Worm (Caenorhabditis elegans) whole organism, L4 larva: ENCODE data around the gene islo-1.
A peak's percentile ranks its signal among the peaks of the same experiment; 100 is the strongest.

Experiments
- F44E2.7 ChIP-seq: fragments of 200-800 bp; sonication (Bioruptor generic); IDR thresholded peaks from 2 replicates; pipeline ENCODE4 v2.1.2; 2022; ENCODE audit warnings: missing genetic modification characterization, missing compliant biosample characterization
- T20F7.1 ChIP-seq: fragments of 200-800 bp; sonication (Bioruptor generic); optimal IDR thresholded peaks from 2 replicates; lab custom pipeline; 2018; ENCODE audit warnings: mild to moderate bottlenecking, missing genetic modification characterization, missing compliant biosample characterization
- T26A8.4 ChIP-seq: fragments of 200-800 bp; sonication (Bioruptor generic); IDR thresholded peaks from 2 replicates; pipeline ENCODE4 v1.3.6; 2022; ENCODE audit warnings: missing genetic modification characterization, missing compliant biosample characterization
- ZK546.5 ChIP-seq, 2 experiments: sonication (generic microtip); optimal IDR thresholded peaks; 2 replicates each; lab custom pipeline; 2017; ENCODE audit warnings: missing biosample characterization in 2 of 2, missing genetic modification characterization in 2 of 2
- aha-1 ChIP-seq: fragments of 150-350 bp; peaks from one replicate; lab custom pipeline; 2014; ENCODE audit warnings: missing biosample characterization, missing genetic modification characterization
- attf-4 ChIP-seq: sonication (generic microtip); optimal IDR thresholded peaks from 3 replicates; lab custom pipeline; 2017; ENCODE audit warnings: missing biosample characterization, missing genetic modification characterization
- ceh-32 ChIP-seq: sonication (generic microtip); optimal IDR thresholded peaks from 2 replicates; lab custom pipeline; 2016; ENCODE audit warnings: mild to moderate bottlenecking, missing genetic modification characterization, missing compliant biosample characterization; ENCODE audit not compliant: poor library complexity
- ceh-82 ChIP-seq: sonication (generic microtip); optimal IDR thresholded peaks from 2 replicates; lab custom pipeline; 2017; ENCODE audit warnings: missing biosample characterization, missing genetic modification characterization
- daf-16 ChIP-seq, 3 experiments: sonication (generic microtip); optimal IDR thresholded peaks; 2 replicates each; lab custom pipeline; 2016 to 2017; ENCODE audit warnings: missing genetic modification characterization in 3 of 3, missing genetic modification reagents in 3 of 3, mild to moderate bottlenecking in 2 of 3, missing compliant biosample characterization in 2 of 3, missing biosample characterization in 1 of 3, moderate library complexity in 1 of 3
- duxl-1 ChIP-seq: sonication (generic microtip); optimal IDR thresholded peaks from 2 replicates; lab custom pipeline; 2016; ENCODE audit warnings: mild to moderate bottlenecking, missing genetic modification characterization, moderate library complexity, missing compliant biosample characterization; ENCODE audit not compliant: poor library complexity
- dve-1 ChIP-seq: sonication (generic microtip); optimal IDR thresholded peaks from 2 replicates; lab custom pipeline; 2017; ENCODE audit warnings: antibody characterized with exemption, mild to moderate bottlenecking, missing genetic modification characterization, missing compliant biosample characterization; ENCODE audit not compliant: insufficient read depth
- hif-1 ChIP-seq, 2 experiments: sonication (generic microtip); optimal IDR thresholded peaks; 2 replicates each; lab custom pipeline; 2016 to 2017; ENCODE audit warnings: missing compliant biosample characterization in 2 of 2, missing genetic modification characterization in 2 of 2, missing genetic modification reagents in 2 of 2, missing genotype in 2 of 2, mild to moderate bottlenecking in 1 of 2
- hlh-11 ChIP-seq: fragments of 200-800 bp; sonication (Bioruptor generic); optimal IDR thresholded peaks from 2 replicates; lab custom pipeline; 2018; ENCODE audit warnings: mild to moderate bottlenecking, missing genetic modification characterization, missing compliant biosample characterization
- lsy-2 ChIP-seq, 2 experiments: fragments of 150-350 bp in 1 of 2; sonication (generic microtip) in 1 of 2; optimal IDR thresholded peaks; 2 replicates each; lab custom pipeline; 2014 to 2017; ENCODE audit warnings: missing biosample characterization in 2 of 2, missing genetic modification characterization in 2 of 2
- madf-9 ChIP-seq: fragments of 200-800 bp; sonication (Bioruptor generic); conservative IDR thresholded peaks from 2 replicates; pipeline ENCODE4 v1.3.6; 2022; ENCODE audit warnings: missing genetic modification reagents, missing genetic modification characterization, missing compliant biosample characterization
- mdl-1 ChIP-seq, 2 experiments: fragments of 150-350 bp in 1 of 2; sonication (generic microtip) in 1 of 2; optimal IDR thresholded peaks; 2 replicates each; lab custom pipeline; 2014 to 2017; ENCODE audit warnings: missing biosample characterization in 2 of 2, missing genetic modification characterization in 2 of 2
- mdt-29 ChIP-seq: fragments of 200-800 bp; sonication (Bioruptor generic); IDR thresholded peaks from 2 replicates; pipeline ENCODE4 v1.3.6; 2022; ENCODE audit warnings: missing genetic modification reagents, missing genetic modification characterization, missing compliant biosample characterization
- mep-1 ChIP-seq: fragments of 150-350 bp; sonication (generic microtip); optimal IDR thresholded peaks from 3 replicates; lab custom pipeline; 2014; ENCODE audit warnings: missing biosample characterization, missing genetic modification characterization
- mes-2 ChIP-seq: sonication (generic microtip); optimal IDR thresholded peaks from 2 replicates; lab custom pipeline; 2016; ENCODE audit warnings: missing genotype, mild to moderate bottlenecking, missing genetic modification characterization, missing compliant biosample characterization; ENCODE audit not compliant: poor library complexity, severe bottlenecking
- mxl-2 ChIP-seq: fragments of 200-800 bp; sonication (Bioruptor generic); conservative IDR thresholded peaks from 2 replicates; pipeline ENCODE4 v1.3.6; 2022; ENCODE audit warnings: missing genetic modification reagents, missing genetic modification characterization, missing compliant biosample characterization
- mxl-3 ChIP-seq: fragments of 200-800 bp; sonication (Bioruptor generic); optimal IDR thresholded peaks from 2 replicates; lab custom pipeline; 2018; ENCODE audit warnings: mild to moderate bottlenecking, missing genetic modification characterization, missing compliant biosample characterization
- nhr-11 ChIP-seq: fragments of 150-350 bp; optimal IDR thresholded peaks from 2 replicates; lab custom pipeline; 2014; ENCODE audit warnings: missing biosample characterization, missing genetic modification characterization
- nhr-25 ChIP-seq: sonication (generic microtip); optimal IDR thresholded peaks from 2 replicates; lab custom pipeline; 2017; ENCODE audit warnings: missing genetic modification characterization, mild to moderate bottlenecking, missing compliant biosample characterization, antibody characterized with exemption, moderate library complexity, borderline replicate concordance; ENCODE audit not compliant: insufficient read depth
- nhr-28 ChIP-seq: fragments of 150-350 bp; optimal IDR thresholded peaks from 2 replicates; lab custom pipeline; 2014; ENCODE audit warnings: missing biosample characterization, missing genetic modification characterization
- nhr-48 ChIP-seq: sonication (generic microtip); optimal IDR thresholded peaks from 2 replicates; lab custom pipeline; 2016; ENCODE audit warnings: mild to moderate bottlenecking, missing genetic modification characterization, missing compliant biosample characterization
- nhr-77 ChIP-seq: fragments of 150-350 bp; optimal IDR thresholded peaks from 2 replicates; lab custom pipeline; 2014; ENCODE audit warnings: missing biosample characterization, missing genetic modification characterization
- pha-4 ChIP-seq, 2 experiments: fragments of 150-350 bp in 1 of 2; fragments of 200-800 bp in 1 of 2; sonication (Bioruptor generic) in 1 of 2; IDR thresholded peaks in 1 of 2; optimal IDR thresholded peaks in 1 of 2; 2 replicates each; pipeline versions ENCODE4 v1.3.6 to Lab custom; 2014 to 2022; ENCODE audit warnings: missing genetic modification characterization in 2 of 2, missing genetic modification reagents in 2 of 2, missing biosample characterization in 1 of 2, missing compliant biosample characterization in 1 of 2
- pqm-1 ChIP-seq: sonication (generic microtip); optimal IDR thresholded peaks from 2 replicates; lab custom pipeline; 2017; ENCODE audit warnings: missing biosample characterization, missing genetic modification characterization
- unc-39 ChIP-seq: sonication (generic microtip); optimal IDR thresholded peaks from 2 replicates; lab custom pipeline; 2017; ENCODE audit warnings: missing biosample characterization, missing genetic modification characterization
- unc-62 ChIP-seq, 3 experiments: fragments of 150-350 bp in 1 of 3; sonication (generic microtip); optimal IDR thresholded peaks in 2 of 3; peaks in 1 of 3; 1 replicate in 1 of 3; 2 replicates in 2 of 3; lab custom pipeline; 2014 to 2017; ENCODE audit warnings: missing biosample characterization in 3 of 3, missing genetic modification characterization in 3 of 3, missing genetic modification reagents in 3 of 3, missing genotype in 1 of 3
- zag-1 ChIP-seq: fragments of 150-350 bp; optimal IDR thresholded peaks from 2 replicates; lab custom pipeline; 2014; ENCODE audit warnings: missing biosample characterization, missing genetic modification characterization
- ztf-11 ChIP-seq: fragments of 150-350 bp; optimal IDR thresholded peaks from 2 replicates; lab custom pipeline; 2014; ENCODE audit warnings: missing biosample characterization, missing genetic modification characterization

Gene islo-1

ce11 chrIV:8133536-8133935 is 2.7 kb upstream of the islo-1 start, which contains the start of gene sph-1 (continued):
- TF ChIP-seq nhr-77 (tag; lab: Kevin White, UChicago), result peak; percentile 16

ce11 chrIV:8136548-8136947 is 359 bp downstream of the islo-1 start:
- TF ChIP-seq unc-39, result no peak
- no peak for TF ChIP-seq nhr-48 (tag; lab: Kevin White, UChicago)
- no peak for TF ChIP-seq mxl-2 (GFP tag; lab: Robert Waterston, UW)

ce11 chrIV:8138984-8139383 is 2.8 kb downstream of the islo-1 start, which contains the start of gene pmk-3:
Gene pmk-3, plus strand, starts transcription at chrIV:8139219.
- TF ChIP-seq mes-2 (peak; percentile 15), nhr-28 (tag; lab: Kevin White, UChicago) (peak; percentile 61), hlh-11 (tag; lab: Kevin White, UChicago) (peak; percentile 18), nhr-25 (tag; lab: Kevin White, UChicago) (no peak), hif-1 (tag; optimal IDR thresholded peaks at IDR 0.05; lab: Kevin White, UChicago) (no peak), mdt-29 (GFP tag; lab: Robert Waterston, UW) (no peak), ztf-11 (no peak), mep-1 (peak; percentile 19), pqm-1 (tag; lab: Kevin White, UChicago) (peak; percentile 36), dve-1 (tag; lab: Kevin White, UChicago) (peak; percentile 55), mxl-3 (GFP tag; lab: Kevin White, UChicago) (no peak), daf-16 (GFP tag; optimal IDR thresholded peaks at IDR 0.05; lab: Kevin White, UChicago) (peak in 1 of 2 experiments; percentile 17), daf-16 (tag; optimal IDR thresholded peaks at IDR 0.05; lab: Kevin White, UChicago) (peak; percentile 7)

- TF ChIP-seq zag-1 (no peak), madf-9 (GFP tag; lab: Robert Waterston, UW) (no peak), ZK546.5 (tag; optimal IDR thresholded peaks at IDR 0.05; lab: Kevin White, UChicago) (no peak), attf-4 (tag; lab: Kevin White, UChicago) (no peak), mdl-1 (tag; optimal IDR thresholded peaks at IDR 0.05; lab: Kevin White, UChicago) (peak in 1 of 2 experiments; percentile 18), mxl-3 (GFP tag; lab: Kevin White, UChicago) (no peak), mep-1 (peak; percentile 37), daf-16 (GFP tag; optimal IDR thresholded peaks at IDR 0.05; lab: Kevin White, UChicago) (no peak), daf-16 (tag; optimal IDR thresholded peaks at IDR 0.05; lab: Kevin White, UChicago) (peak; percentile 83), lsy-2 (tag; optimal IDR thresholded peaks at IDR 0.05; lab: Kevin White, UChicago) (peak in 1 of 2 experiments; percentile 22), unc-62 (GFP tag; optimal IDR thresholded peaks at IDR 0.05 in 1 of 2; lab: Kevin White, UChicago) (peak in 1 of 2 experiments; percentile 87), unc-62 (tag; optimal IDR thresholded peaks at IDR 0.05; lab: Kevin White, UChicago) (no peak), nhr-11 (peak; percentile 9), ceh-32 (tag; lab: Kevin White, UChicago) (no peak), nhr-77 (tag; lab: Kevin White, UChicago) (peak; percentile 47), aha-1 (tag; lab: Kevin White, UChicago) (peak; percentile 79), T20F7.1 (peak; percentile 26), pqm-1 (tag; lab: Kevin White, UChicago) (peak; percentile 29), dve-1 (tag; lab: Kevin White, UChicago) (peak; percentile 25)
These were observed 6.8 kb downstream of the islo-1 start, which contains the start of gene pmk-2 for ce11 chrIV:8142735-8143550. Gene pmk-2, plus strand, starts transcription at chrIV:8143500.

- no peak for TF ChIP-seq madf-9 (GFP tag; lab: Robert Waterston, UW)
- no peak for TF ChIP-seq ceh-82 (tag; lab: Kevin White, UChicago)
- no peak for TF ChIP-seq F44E2.7
- TF ChIP-seq pha-4 (GFP tag; IDR thresholded peaks at IDR 0.05; lab: Robert Waterston, UW), result no peak
- TF ChIP-seq pha-4 (tag; optimal IDR thresholded peaks at IDR 0.05; lab: Kevin White, UChicago), result no peak
- peak; percentile 13 for TF ChIP-seq aha-1 (tag; lab: Kevin White, UChicago)
- TF ChIP-seq duxl-1 (tag; lab: Kevin White, UChicago), result no peak
- TF ChIP-seq unc-39, result no peak
- TF ChIP-seq T26A8.4 (GFP tag; lab: Robert Waterston, UW), result peak; percentile 20; the same call in 1 of the 2 replicates
These were observed 8.2 kb downstream of the islo-1 start for ce11 chrIV:8144341-8144740.
